Worm (Caenorhabditis elegans) whole organism, L1 larva: ENCODE data around the gene glb-29.

ENCODE experiments used
- F16B12.6 ChIP-seq: fragments of 150-350 bp; optimal IDR thresholded peaks from 2 replicates; lab custom pipeline; 2014; ENCODE audit warnings: missing biosample characterization, missing genetic modification characterization
- lin-13 ChIP-seq: fragments of 150-350 bp; optimal IDR thresholded peaks from 2 replicates; lab custom pipeline; 2014; ENCODE audit warnings: missing biosample characterization, missing genetic modification reagents, missing genetic modification characterization
- nhr-11 ChIP-seq: fragments of 150-350 bp; optimal IDR thresholded peaks from 2 replicates; lab custom pipeline; 2014; ENCODE audit warnings: missing biosample characterization, missing genetic modification characterization

DNA sequence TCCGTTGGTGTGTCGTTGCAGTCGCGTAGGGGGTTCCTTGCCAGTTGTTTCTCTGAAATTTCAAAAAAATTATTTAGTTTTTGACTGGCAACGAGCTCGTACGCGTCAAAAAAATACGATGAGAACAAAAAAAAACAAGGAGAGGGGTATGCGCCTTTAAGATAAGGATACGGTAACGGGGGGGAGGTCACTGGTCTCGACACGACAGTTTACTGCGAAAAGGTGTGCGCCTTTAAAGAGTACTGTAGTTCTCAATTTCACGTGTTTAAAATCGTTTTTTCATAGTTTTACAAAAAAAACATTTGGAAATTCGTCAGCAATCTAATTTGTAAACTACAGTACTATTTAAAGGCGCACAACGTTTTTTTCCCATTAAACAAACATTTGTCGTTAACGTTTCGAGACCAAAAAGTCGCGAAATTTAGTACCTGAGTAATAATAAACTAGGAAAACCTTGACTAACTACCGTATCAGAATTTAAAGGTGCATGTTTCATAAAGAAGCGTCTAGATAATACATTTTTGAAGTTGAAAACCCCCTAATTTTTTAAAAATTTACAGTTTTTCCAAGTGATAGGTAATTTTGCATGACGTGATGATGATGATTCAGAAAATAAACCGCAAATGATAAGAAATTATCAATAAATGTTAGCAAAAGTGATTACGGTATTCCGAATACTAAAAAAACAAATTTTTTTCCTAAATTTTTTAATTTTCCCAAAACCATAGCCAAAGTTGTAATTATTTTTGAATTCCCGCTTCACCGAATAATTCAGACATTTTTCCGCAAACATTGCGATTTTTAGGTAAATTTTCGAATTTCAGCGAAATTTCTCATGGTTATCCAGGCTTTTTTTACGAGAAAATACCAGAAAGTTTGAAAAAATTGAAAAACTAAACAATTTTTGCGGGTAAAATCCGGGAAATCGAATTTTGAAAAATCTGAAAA is 34.5 kb upstream of the glb-29 start:
- TF ChIP-seq F16B12.6 (tag; lab: Kevin White, UChicago) (no peak), lin-13 (GFP tag; lab: Kevin White, UChicago) (peak; percentile 22), nhr-11 (tag; lab: Kevin White, UChicago) (no peak)
